Fruit fly (Drosophila melanogaster) whole organism, embryonic: Measurements from ENCODE around the gene Mpc1.

Experiments
- Ada2b ChIP-seq: fragments of 200-800 bp; sonication (Bioruptor generic); IDR thresholded peaks from 2 replicates; pipeline ENCODE4 v1.3.6; 2022; ENCODE audit warnings: missing biosample characterization, missing genetic modification characterization
- Awh ChIP-seq: fragments of 200-800 bp; sonication (Bioruptor generic); IDR thresholded peaks from 2 replicates; pipeline ENCODE4, ENCODE4 v1.3.6; 2022; ENCODE audit warnings: missing biosample characterization, missing genetic modification characterization
- Bgb ChIP-seq: fragments of 200-800 bp; sonication (Bioruptor generic); IDR thresholded peaks from 2 replicates; pipeline ENCODE4 v1.3.6; 2022; ENCODE audit warnings: missing biosample characterization, missing genetic modification characterization; ENCODE audit not compliant: partially characterized antibody
- CG10543 ChIP-seq: fragments of 200-800 bp; sonication (Bioruptor generic); optimal IDR thresholded peaks from 3 replicates; lab custom pipeline; 2017; ENCODE audit warnings: missing biosample characterization, mild to moderate bottlenecking, missing genetic modification characterization, moderate library complexity
- CG10979 ChIP-seq: fragments of 200-800 bp; sonication (Bioruptor generic); optimal IDR thresholded peaks from 2 replicates; lab custom pipeline; 2018; ENCODE audit warnings: missing biosample characterization, mild to moderate bottlenecking, missing genetic modification characterization, moderate library complexity
- CG11085 ChIP-seq: fragments of 200-800 bp; sonication (Bioruptor generic); IDR thresholded peaks from 2 replicates; pipeline ENCODE4 v1.3.6; 2022; ENCODE audit warnings: missing biosample characterization, missing genetic modification characterization
- CG12155 ChIP-seq: fragments of 200-800 bp; sonication (Bioruptor generic); optimal IDR thresholded peaks from 3 replicates; lab custom pipeline; 2016; ENCODE audit warnings: missing biosample characterization, missing genetic modification characterization
- CG12659 ChIP-seq: fragments of 200-800 bp; sonication (Bioruptor generic); optimal IDR thresholded peaks from 3 replicates; lab custom pipeline; 2017; ENCODE audit warnings: mild to moderate bottlenecking, missing biosample characterization, missing genetic modification reagents, missing genetic modification characterization
- CG13123 ChIP-seq: fragments of 200-800 bp; sonication (Bioruptor generic); optimal IDR thresholded peaks from 2 replicates; lab custom pipeline; 2016; ENCODE audit warnings: missing biosample characterization, missing genetic modification characterization
- CG2129 ChIP-seq: fragments of 200-800 bp; sonication (Bioruptor generic); IDR thresholded peaks from 2 replicates; pipeline ENCODE4 v1.3.6; 2022; ENCODE audit warnings: missing biosample characterization, missing genetic modification characterization; ENCODE audit not compliant: partially characterized antibody
- CG2712 ChIP-seq: fragments of 200-800 bp; optimal IDR thresholded peaks from 3 replicates; lab custom pipeline; 2019; ENCODE audit warnings: missing biosample characterization, mild to moderate bottlenecking, missing genetic modification characterization, moderate library complexity
- CG30403 ChIP-seq: fragments of 200-800 bp; sonication (Bioruptor generic); optimal IDR thresholded peaks from 3 replicates; lab custom pipeline; 2016; ENCODE audit warnings: missing biosample characterization, missing genetic modification characterization
- CG31365 ChIP-seq: fragments of 200-800 bp; sonication (Bioruptor generic); optimal IDR thresholded peaks from 2 replicates; lab custom pipeline; 2018; ENCODE audit warnings: missing biosample characterization, mild to moderate bottlenecking, missing genetic modification characterization
- CG33557 ChIP-seq: fragments of 200-800 bp; sonication (Bioruptor generic); optimal IDR thresholded peaks from 2 replicates; lab custom pipeline; 2019; ENCODE audit warnings: missing biosample characterization, mild to moderate bottlenecking, missing genetic modification characterization, moderate library complexity
- CG3407 ChIP-seq: fragments of 200-800 bp; sonication (Bioruptor generic); optimal IDR thresholded peaks from 2 replicates; lab custom pipeline; 2018; ENCODE audit warnings: missing biosample characterization, mild to moderate bottlenecking, missing genetic modification characterization
- CG43689 ChIP-seq: fragments of 200-800 bp; sonication (Bioruptor generic); IDR thresholded peaks from 2 replicates; pipeline ENCODE4 v1.3.6; 2022; ENCODE audit warnings: missing biosample characterization, missing genetic modification characterization
- CG4424 ChIP-seq: fragments of 200-800 bp; sonication (Bioruptor generic); optimal IDR thresholded peaks from 3 replicates; lab custom pipeline; 2016; ENCODE audit warnings: missing biosample characterization, missing genetic modification characterization
- CG4854 ChIP-seq: fragments of 200-800 bp; sonication (Bioruptor generic); optimal IDR thresholded peaks from 2 replicates; lab custom pipeline; 2016; ENCODE audit warnings: missing biosample characterization, missing genetic modification characterization, inconsistent platforms
- CG6854 ChIP-seq: fragments of 200-800 bp; sonication (Bioruptor generic); optimal IDR thresholded peaks from 3 replicates; lab custom pipeline; 2017; ENCODE audit warnings: missing biosample characterization, mild to moderate bottlenecking, missing genetic modification characterization
- CG8388 ChIP-seq: fragments of 200-800 bp; sonication (Bioruptor generic); optimal IDR thresholded peaks from 2 replicates; lab custom pipeline; 2019; ENCODE audit warnings: missing biosample characterization, mild to moderate bottlenecking, missing genetic modification characterization, moderate library complexity
- CG8478 ChIP-seq: fragments of >200 bp; optimal IDR thresholded peaks from 2 replicates; lab custom pipeline; 2018
- CG8944 ChIP-seq: fragments of 200-800 bp; sonication (Bioruptor generic); optimal IDR thresholded peaks from 3 replicates; lab custom pipeline; 2016; ENCODE audit warnings: missing biosample characterization, missing genetic modification characterization
- CG9727 ChIP-seq: fragments of 200-800 bp; sonication (Bioruptor generic); optimal IDR thresholded peaks from 3 replicates; lab custom pipeline; 2017; ENCODE audit warnings: missing biosample characterization, mild to moderate bottlenecking, missing genetic modification characterization
- CrebB ChIP-seq: fragments of 200-800 bp; sonication (Bioruptor generic); optimal IDR thresholded peaks from 3 replicates; lab custom pipeline; 2018; ENCODE audit warnings: missing biosample characterization, mild to moderate bottlenecking, missing genetic modification characterization
- D19B ChIP-seq: fragments of 200-800 bp; sonication (Bioruptor generic); optimal IDR thresholded peaks from 2 replicates; lab custom pipeline; 2017; ENCODE audit warnings: missing biosample characterization, mild to moderate bottlenecking, missing genetic modification characterization
- Doc2 ChIP-seq: fragments of 200-800 bp; sonication (Bioruptor generic); IDR thresholded peaks from 2 replicates; pipeline ENCODE4 v1.3.6; 2022; ENCODE audit warnings: missing biosample characterization, missing genetic modification characterization
- Dp ChIP-seq: fragments of 200-800 bp; sonication (Bioruptor generic); optimal IDR thresholded peaks from 2 replicates; lab custom pipeline; 2018; ENCODE audit warnings: missing biosample characterization, mild to moderate bottlenecking, missing genetic modification characterization, moderate library complexity
- HLH3B ChIP-seq: fragments of 200-800 bp; sonication (Bioruptor generic); IDR thresholded peaks from 2 replicates; pipeline ENCODE4 v1.3.6; 2022; ENCODE audit warnings: missing biosample characterization, missing genetic modification characterization
- Lpt ChIP-seq: fragments of >200 bp; optimal IDR thresholded peaks from 2 replicates; lab custom pipeline; 2018; ENCODE audit warnings: missing biosample characterization, missing genetic modification characterization
- Max ChIP-seq: fragments of 200-800 bp; sonication (Bioruptor generic); optimal IDR thresholded peaks from 2 replicates; lab custom pipeline; 2016; ENCODE audit warnings: missing biosample characterization, mild to moderate bottlenecking, missing genetic modification characterization
- Optix ChIP-seq: fragments of 200-800 bp; sonication (Bioruptor generic); IDR thresholded peaks from 3 replicates; pipeline ENCODE4 v1.3.6; 2022; ENCODE audit warnings: missing biosample characterization, missing genetic modification characterization
- Ptx1 ChIP-seq: fragments of 200-800 bp; sonication (Bioruptor generic); IDR thresholded peaks from 2 replicates; pipeline ENCODE4 v1.3.6; 2022; ENCODE audit warnings: missing biosample characterization, missing genetic modification characterization
- Rfx ChIP-seq: fragments of 200-800 bp; sonication (Bioruptor generic); IDR thresholded peaks from 2 replicates; pipeline ENCODE4 v1.3.6; 2022; ENCODE audit warnings: missing biosample characterization, missing genetic modification characterization
- Rx ChIP-seq: fragments of 200-800 bp; sonication (Bioruptor generic); IDR thresholded peaks from 2 replicates; pipeline ENCODE4 v1.3.6; 2022; ENCODE audit warnings: missing biosample characterization, missing genetic modification characterization
- Sry-β ChIP-seq: fragments of 200-800 bp; sonication (Bioruptor generic); optimal IDR thresholded peaks from 2 replicates; lab custom pipeline; 2018; ENCODE audit warnings: missing biosample characterization, mild to moderate bottlenecking, missing genetic modification characterization, moderate library complexity
- amos ChIP-seq: fragments of 200-800 bp; sonication (Bioruptor generic); IDR thresholded peaks from 2 replicates; pipeline ENCODE4 v1.3.6; 2022; ENCODE audit warnings: missing biosample characterization, missing genetic modification characterization; ENCODE audit not compliant: partially characterized antibody
- dimm ChIP-seq: fragments of 200-800 bp; sonication (Bioruptor generic); IDR thresholded peaks from 2 replicates; pipeline ENCODE4 v1.3.6; 2022; ENCODE audit warnings: missing biosample characterization, missing genetic modification characterization
- gt ChIP-seq: fragments of 200-800 bp; sonication (Bioruptor generic); IDR thresholded peaks from 2 replicates; pipeline ENCODE4 v1.3.6; 2022; ENCODE audit warnings: missing biosample characterization, missing genetic modification characterization
- kah ChIP-seq: fragments of 200-800 bp; sonication (Bioruptor generic); optimal IDR thresholded peaks from 2 replicates; lab custom pipeline; 2018; ENCODE audit warnings: missing biosample characterization, mild to moderate bottlenecking, missing genetic modification characterization
- kay ChIP-seq: fragments of 200-800 bp; sonication (Bioruptor generic); optimal IDR thresholded peaks from 2 replicates; lab custom pipeline; 2016; ENCODE audit warnings: missing biosample characterization, missing genetic modification characterization
- kni ChIP-seq: fragments of 200-800 bp; sonication (Bioruptor generic); optimal IDR thresholded peaks from 3 replicates; lab custom pipeline; 2017; ENCODE audit warnings: mild to moderate bottlenecking, missing biosample characterization, missing genetic modification reagents, missing genetic modification characterization
- lov ChIP-seq, 2 experiments: fragments of 200-800 bp in 1 of 2; fragments of >200 bp in 1 of 2; sonication (Bioruptor generic) in 1 of 2; IDR thresholded peaks in 1 of 2; optimal IDR thresholded peaks in 1 of 2; 2 replicates in 1 of 2; 3 replicates in 1 of 2; pipeline versions ENCODE4 v1.3.6 to Lab custom; 2017 to 2022; ENCODE audit warnings: missing biosample characterization in 1 of 2, missing genetic modification characterization in 1 of 2
- luna ChIP-seq: fragments of 200-800 bp; sonication (Bioruptor generic); optimal IDR thresholded peaks from 2 replicates; lab custom pipeline; 2016; ENCODE audit warnings: missing biosample characterization, missing genetic modification characterization
- odd ChIP-seq: fragments of 200-800 bp; sonication (Bioruptor generic); optimal IDR thresholded peaks from 2 replicates; lab custom pipeline; 2017; ENCODE audit warnings: missing biosample characterization, mild to moderate bottlenecking, missing genetic modification characterization
- repo ChIP-seq: fragments of 200-800 bp; sonication (Bioruptor generic); optimal IDR thresholded peaks from 2 replicates; lab custom pipeline; 2016; ENCODE audit warnings: missing biosample characterization, missing genetic modification characterization
- rib ChIP-seq: fragments of 200-800 bp; sonication (Bioruptor generic); IDR thresholded peaks from 2 replicates; pipeline ENCODE4 v1.3.6; 2022; ENCODE audit warnings: missing biosample characterization, missing genetic modification characterization
- sens ChIP-seq: fragments of 200-800 bp; sonication (Bioruptor generic); peaks from one replicate; lab custom pipeline; 2016; ENCODE audit warnings: missing biosample characterization, missing genetic modification characterization
- unpg ChIP-seq: fragments of 200-800 bp; sonication (Bioruptor generic); optimal IDR thresholded peaks from 3 replicates; lab custom pipeline; 2018; ENCODE audit warnings: missing biosample characterization, mild to moderate bottlenecking, missing genetic modification characterization, moderate library complexity
- z ChIP-seq: fragments of 200-800 bp; sonication (Bioruptor generic); IDR thresholded peaks from 3 replicates; pipeline ENCODE4 v1.3.6; 2022; ENCODE audit warnings: missing biosample characterization, missing genetic modification characterization

The Mpc1 gene

DNA sequence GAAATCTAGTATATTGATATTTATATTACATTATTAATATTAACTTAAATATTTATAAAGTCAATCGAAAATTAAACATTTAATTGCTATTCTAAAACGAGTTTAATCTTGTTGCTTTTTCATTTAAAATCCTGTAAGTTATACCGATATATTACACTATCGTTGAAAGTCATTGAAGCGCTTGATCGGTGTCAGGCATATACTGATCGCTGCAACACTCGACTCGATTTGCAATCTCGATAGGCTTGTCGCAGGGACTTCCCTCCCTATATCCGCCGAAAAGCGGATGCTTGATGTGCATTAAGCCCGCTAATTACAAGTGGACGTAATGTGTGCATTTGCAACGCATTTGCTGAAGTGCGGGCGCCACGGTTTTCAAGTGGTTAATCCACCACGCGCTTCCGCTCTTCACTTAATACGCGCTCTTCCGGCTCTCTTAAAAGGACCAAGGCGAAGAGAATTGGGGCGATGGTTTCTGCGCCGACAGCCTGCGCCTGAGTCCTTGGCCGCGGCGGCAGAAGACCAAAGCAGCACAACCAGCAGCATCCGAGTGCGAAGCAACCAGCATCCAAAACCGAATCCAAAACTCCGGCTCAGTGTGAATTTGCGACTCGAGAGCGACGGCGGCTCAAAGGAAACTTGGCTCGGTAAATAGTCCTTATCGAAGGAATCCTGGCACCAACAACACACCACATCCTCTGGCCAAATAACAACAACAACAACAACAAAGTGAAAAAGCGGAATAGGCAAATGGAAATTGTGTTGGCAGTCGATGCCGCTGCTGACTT, 653 bp upstream of the Mpc1 start, which contains the start of gene CG42613 (continued):
- peak; percentile 73 for TF ChIP-seq CG12659 (GFP tag; lab: Kevin White, UChicago)
- peak; percentile 20 for TF ChIP-seq CG6854
- TF ChIP-seq Sry-β (GFP tag; lab: Kevin White, UChicago): peak; percentile 45
- peak; percentile 63 for TF ChIP-seq unpg (GFP tag; lab: Kevin White, UChicago)
- peak; percentile 68 for TF ChIP-seq odd
- peak; percentile 63 for TF ChIP-seq Bgb (GFP tag; lab: Robert Waterston, UW)
- TF ChIP-seq CG2712: peak; percentile 44
- TF ChIP-seq z (GFP tag; lab: Robert Waterston, UW): 0 out of 3 replicates have a peak, but pooled peaks have one; percentile 55
- TF ChIP-seq rib (GFP tag; lab: Robert Waterston, UW): 0 out of 2 replicates have a peak, but pooled peaks have one; percentile 8
- TF ChIP-seq CG31365 (tag; lab: Kevin White, UChicago): peak; percentile 69
- no peak for TF ChIP-seq repo (GFP tag; lab: Kevin White, UChicago)
- no peak for TF ChIP-seq Rx (GFP tag; lab: Robert Waterston, UW)
- no peak for TF ChIP-seq lov (optimal IDR thresholded peaks at IDR 0.05; lab: Kevin White, UChicago)
- peak; percentile 84; the same call in 2 of the 3 replicates for TF ChIP-seq lov (GFP tag; IDR thresholded peaks at IDR 0.05; lab: Robert Waterston, UW)
- TF ChIP-seq CG33557: peak; percentile 62
- TF ChIP-seq Lpt (GFP tag; lab: Kevin White, UChicago): no peak
- peak; percentile 57 for TF ChIP-seq Optix (GFP tag; lab: Robert Waterston, UW)
- no peak for TF ChIP-seq CG43689 (GFP tag; lab: Robert Waterston, UW)
- peak; percentile 57 for TF ChIP-seq CG10979 (tag; lab: Kevin White, UChicago)
- no peak for TF ChIP-seq kah (GFP tag; lab: Kevin White, UChicago)
- peak; percentile 64 for TF ChIP-seq HLH3B
- peak; percentile 40; the same call in 1 of the 2 replicates for TF ChIP-seq Ada2b (GFP tag; lab: Robert Waterston, UW)
- no peak for TF ChIP-seq CG13123 (GFP tag; lab: Kevin White, UChicago)
- no peak; the same call in 1 of the 2 replicates for TF ChIP-seq gt (GFP tag; lab: Robert Waterston, UW)
- peak; percentile 35; the same call in 1 of the 2 replicates for TF ChIP-seq CG11085 (GFP tag; lab: Robert Waterston, UW)
- TF ChIP-seq CG8388: peak; percentile 58
- no peak for TF ChIP-seq kay (GFP tag; lab: Kevin White, UChicago)
- no peak for TF ChIP-seq CG8478
- peak; percentile 78 for TF ChIP-seq CG9727 (GFP tag; lab: Kevin White, UChicago)
- peak; percentile 20 for TF ChIP-seq CG8944 (GFP tag; lab: Kevin White, UChicago)
- TF ChIP-seq CG30403 (GFP tag; lab: Kevin White, UChicago): peak; percentile 44
- TF ChIP-seq CG4424: peak; percentile 61
- TF ChIP-seq Rfx (GFP tag; lab: Robert Waterston, UW): peak; percentile 73
- peak; percentile 79 for TF ChIP-seq CG3407 (GFP tag; lab: Kevin White, UChicago)
- peak; percentile 88 for TF ChIP-seq sens (GFP tag; lab: Kevin White, UChicago)
- peak; percentile 39 for TF ChIP-seq Ptx1 (GFP tag; lab: Robert Waterston, UW)
- no peak for TF ChIP-seq Doc2 (GFP tag; lab: Robert Waterston, UW)
- TF ChIP-seq kni (GFP tag; lab: Kevin White, UChicago): peak; percentile 53
- no peak for TF ChIP-seq luna (GFP tag; lab: Kevin White, UChicago)
- peak; percentile 63 for TF ChIP-seq amos (GFP tag; lab: Robert Waterston, UW)
- peak; percentile 46; the same call in 1 of the 2 replicates for TF ChIP-seq CG2129 (GFP tag; lab: Robert Waterston, UW)
- TF ChIP-seq Dp: peak; percentile 56
- TF ChIP-seq CG4854: no peak
- peak; percentile 45 for TF ChIP-seq D19B (GFP tag; lab: Kevin White, UChicago)
- peak; percentile 42; the same call in 1 of the 2 replicates for TF ChIP-seq Awh (GFP tag; lab: Robert Waterston, UW)
- no peak for TF ChIP-seq CG12155 (GFP tag; lab: Kevin White, UChicago)
- TF ChIP-seq CG10543 (GFP tag; lab: Kevin White, UChicago): no peak
- peak; percentile 55 for TF ChIP-seq Max (GFP tag; lab: Kevin White, UChicago)
- TF ChIP-seq dimm: no peak; the same call in 1 of the 2 replicates
- TF ChIP-seq CrebB (tag; lab: Kevin White, UChicago): peak; percentile 51
